Worm (Caenorhabditis elegans) whole organism, L1 larva: Measurements from ENCODE around the gene Y46G5A.22.

ENCODE experiments used
- C16A3.4 ChIP-seq: fragments of 150-350 bp; optimal IDR thresholded peaks from 2 replicates; lab custom pipeline; 2014; ENCODE audit warnings: missing biosample characterization, missing genetic modification characterization
- aha-1 ChIP-seq: fragments of 150-350 bp; optimal IDR thresholded peaks from 2 replicates; lab custom pipeline; 2014; ENCODE audit warnings: missing biosample characterization, missing genetic modification characterization
- blmp-1 ChIP-seq: fragments of 150-350 bp; optimal IDR thresholded peaks from 2 replicates; lab custom pipeline; 2014; ENCODE audit warnings: missing biosample characterization, missing genetic modification characterization
- ceh-63 ChIP-seq: fragments of 200-800 bp; sonication (Bioruptor generic); optimal IDR thresholded peaks from 2 replicates; lab custom pipeline; 2018; ENCODE audit warnings: mild to moderate bottlenecking, missing genetic modification characterization, missing compliant biosample characterization
- ceh-82 ChIP-seq, 3 experiments: fragments of 150-350 bp in 1 of 3; sonication (generic microtip) in 2 of 3; optimal IDR thresholded peaks; 2 replicates each; lab custom pipeline; 2014 to 2017; ENCODE audit warnings: missing biosample characterization in 3 of 3, missing genetic modification characterization in 3 of 3
- ceh-88 ChIP-seq: fragments of 200-800 bp; sonication (Bioruptor generic); IDR thresholded peaks from 2 replicates; pipeline ENCODE4 v1.3.6; 2022; ENCODE audit warnings: missing genetic modification characterization, missing compliant biosample characterization
- ces-1 ChIP-seq: fragments of 150-350 bp; optimal IDR thresholded peaks from 2 replicates; lab custom pipeline; 2014; ENCODE audit warnings: missing biosample characterization, missing genetic modification reagents, missing genetic modification characterization
- elt-2 ChIP-seq: sonication (generic microtip); optimal IDR thresholded peaks from 2 replicates; lab custom pipeline; 2016; ENCODE audit warnings: missing genetic modification characterization, mild to moderate bottlenecking, inconsistent platforms, missing compliant biosample characterization, missing genetic modification reagents
- elt-3 ChIP-seq, 6 experiments: fragments of 150-350 bp in 1 of 6; sonication (generic microtip); optimal IDR thresholded peaks; 2 replicates each; lab custom pipeline; 2017 to 2018; ENCODE audit warnings: missing biosample characterization in 6 of 6, missing genetic modification characterization in 6 of 6, inconsistent platforms in 1 of 6
- fos-1 ChIP-seq: fragments of 150-350 bp; optimal IDR thresholded peaks from 2 replicates; lab custom pipeline; 2014; ENCODE audit warnings: missing biosample characterization, missing genetic modification characterization
- hlh-17 ChIP-seq: fragments of 200-800 bp; sonication (Bioruptor generic); optimal IDR thresholded peaks from 2 replicates; lab custom pipeline; 2018; ENCODE audit warnings: missing genetic modification characterization, mild to moderate bottlenecking, missing compliant biosample characterization, moderate library complexity, borderline replicate concordance
- hpl-2 ChIP-seq: fragments of 150-350 bp; optimal IDR thresholded peaks from 2 replicates; lab custom pipeline; 2014; ENCODE audit warnings: missing biosample characterization, missing genetic modification reagents, missing genetic modification characterization
- isw-1 ChIP-seq: fragments of 200-800 bp; sonication (Bioruptor generic); IDR thresholded peaks from 2 replicates; pipeline ENCODE4 v1.3.6; 2022; ENCODE audit warnings: missing genetic modification characterization, missing compliant biosample characterization
- jun-1 ChIP-seq: fragments of 150-350 bp; optimal IDR thresholded peaks from 2 replicates; lab custom pipeline; 2014; ENCODE audit warnings: missing biosample characterization, missing genetic modification reagents, missing genetic modification characterization
- lsy-2 ChIP-seq, 2 experiments: fragments of 150-350 bp; optimal IDR thresholded peaks; 2 replicates each; lab custom pipeline; 2014; ENCODE audit warnings: missing biosample characterization in 2 of 2, missing genetic modification characterization in 2 of 2
- mdl-1 ChIP-seq, 2 experiments: fragments of 150-350 bp; optimal IDR thresholded peaks; 2 replicates each; lab custom pipeline; 2014 to 2017; ENCODE audit warnings: missing biosample characterization in 2 of 2, missing genetic modification characterization in 2 of 2, inconsistent platforms in 1 of 2
- nhr-11 ChIP-seq: fragments of 150-350 bp; optimal IDR thresholded peaks from 2 replicates; lab custom pipeline; 2014; ENCODE audit warnings: missing biosample characterization, missing genetic modification characterization
- nhr-12 ChIP-seq: sonication (generic microtip); optimal IDR thresholded peaks from 2 replicates; lab custom pipeline; 2017; ENCODE audit warnings: missing biosample characterization, missing genetic modification characterization
- nhr-19 ChIP-seq: fragments of 200-800 bp; sonication (Bioruptor generic); conservative IDR thresholded peaks from 2 replicates; pipeline ENCODE4 v1.3.6; 2022; ENCODE audit warnings: missing genetic modification characterization, missing compliant biosample characterization
- nhr-20 ChIP-seq: sonication (generic microtip); optimal IDR thresholded peaks from 2 replicates; lab custom pipeline; 2016; ENCODE audit warnings: mild to moderate bottlenecking, missing genetic modification characterization, missing compliant biosample characterization
- nhr-47 ChIP-seq: sonication (generic microtip); optimal IDR thresholded peaks from 2 replicates; lab custom pipeline; 2016; ENCODE audit warnings: mild to moderate bottlenecking, missing genetic modification characterization, moderate library complexity, missing compliant biosample characterization
- nhr-84 ChIP-seq: sonication (generic microtip); optimal IDR thresholded peaks from 2 replicates; lab custom pipeline; 2017; ENCODE audit warnings: missing biosample characterization, missing genetic modification characterization
- nhr-85 ChIP-seq: sonication (generic microtip); peaks from one replicate; lab custom pipeline; 2016; ENCODE audit warnings: missing genetic modification characterization, inconsistent platforms, missing compliant biosample characterization
- pag-3 ChIP-seq: sonication (generic microtip); optimal IDR thresholded peaks from 2 replicates; lab custom pipeline; 2017; ENCODE audit warnings: missing genetic modification characterization, mild to moderate bottlenecking, missing compliant biosample characterization, antibody characterized with exemption, borderline replicate concordance; ENCODE audit not compliant: insufficient read depth
- pqm-1 ChIP-seq: sonication (generic microtip); optimal IDR thresholded peaks from 3 replicates; lab custom pipeline; 2017; ENCODE audit warnings: missing biosample characterization, missing genetic modification characterization
- skn-1 ChIP-seq: fragments of 150-350 bp; optimal IDR thresholded peaks from 2 replicates; lab custom pipeline; 2014; ENCODE audit warnings: missing biosample characterization, missing genetic modification characterization
- snu-23 ChIP-seq: sonication (generic microtip); optimal IDR thresholded peaks from 2 replicates; lab custom pipeline; 2016; ENCODE audit warnings: missing genetic modification characterization, missing compliant biosample characterization
- sptf-1 ChIP-seq: fragments of 150-350 bp; optimal IDR thresholded peaks from 2 replicates; lab custom pipeline; 2014; ENCODE audit warnings: missing biosample characterization, missing genetic modification characterization
- swsn-7 ChIP-seq: sonication (generic microtip); optimal IDR thresholded peaks from 2 replicates; lab custom pipeline; 2016; ENCODE audit warnings: missing genetic modification characterization, missing compliant biosample characterization
- unc-30 ChIP-seq: sonication (generic microtip); optimal IDR thresholded peaks from 2 replicates; lab custom pipeline; 2017; ENCODE audit warnings: missing biosample characterization, missing genetic modification characterization
- vab-15 ChIP-seq: sonication (generic microtip); optimal IDR thresholded peaks from 2 replicates; lab custom pipeline; 2017; ENCODE audit warnings: missing genotype, mild to moderate bottlenecking, missing genetic modification characterization, missing compliant biosample characterization
- xbp-1 ChIP-seq: sonication (generic microtip); optimal IDR thresholded peaks from 2 replicates; lab custom pipeline; 2016; ENCODE audit warnings: missing genetic modification characterization, missing compliant biosample characterization
- ztf-4 ChIP-seq: fragments of 150-350 bp; optimal IDR thresholded peaks from 2 replicates; lab custom pipeline; 2014; ENCODE audit warnings: missing biosample characterization, missing genetic modification characterization

The Y46G5A.22 gene

DNA sequence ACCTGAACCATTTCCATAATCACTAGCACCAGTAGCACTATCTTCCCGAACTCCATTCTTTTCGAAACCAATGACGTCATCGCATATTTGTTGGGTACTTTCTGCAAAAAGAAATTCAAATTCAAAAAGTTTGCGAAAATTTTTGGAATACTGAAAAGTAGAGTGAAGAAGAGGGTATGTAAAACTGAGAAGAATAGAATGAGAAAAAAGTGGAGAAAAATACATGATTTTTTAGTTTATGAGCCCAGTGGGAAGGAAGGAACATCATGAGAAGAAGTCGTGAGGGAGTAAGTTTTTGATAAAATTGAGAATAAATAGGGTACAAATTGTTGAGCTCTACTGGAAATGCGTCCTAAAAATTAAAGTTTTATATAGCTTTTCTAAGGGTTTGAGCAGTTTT is 21.7 kb upstream of the Y46G5A.22 start, which contains the start of gene lgc-35:
TSS of gene lgc-35 (minus strand) at position 101 of the 400 bp plus-strand sequence.
- no peak for TF ChIP-seq nhr-47 (tag; lab: Kevin White, UChicago)
- TF ChIP-seq hlh-17 (GFP tag; lab: Kevin White, UChicago): no peak
- no peak for TF ChIP-seq C16A3.4
- no peak for TF ChIP-seq nhr-85
- no peak for TF ChIP-seq vab-15 (tag; lab: Kevin White, UChicago)
- no peak for TF ChIP-seq skn-1
- no peak for TF ChIP-seq sptf-1
- no peak for TF ChIP-seq isw-1 (GFP tag; lab: Robert Waterston, UW)
- TF ChIP-seq unc-30: no peak

DNA sequence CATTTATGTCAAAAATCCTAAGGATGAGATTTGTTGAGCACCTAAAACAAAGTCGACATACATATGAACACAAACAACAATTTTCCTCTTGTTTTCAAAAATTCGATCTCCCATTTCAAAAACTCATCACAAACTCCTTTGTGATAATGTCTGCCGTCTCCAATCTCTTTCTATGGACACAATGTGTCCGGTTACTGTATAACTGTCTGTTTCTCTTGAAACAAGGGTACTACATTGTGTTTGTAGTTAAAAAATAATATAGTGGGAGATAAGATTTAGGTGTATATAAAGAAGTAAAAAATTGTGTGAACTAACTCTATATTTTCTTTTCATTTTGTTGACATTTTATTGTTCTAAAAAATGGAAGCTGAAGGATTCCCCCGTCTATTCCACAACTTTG is 12.0 kb upstream of the Y46G5A.22 start, which contains the start of gene bcmo-1:
TSS of gene bcmo-1 (plus strand) at position 330 of the 400 bp plus-strand sequence.
- TF ChIP-seq nhr-20 (tag; lab: Kevin White, UChicago) (peak; percentile 25), ceh-63 (GFP tag; lab: Kevin White, UChicago) (no peak)

DNA sequence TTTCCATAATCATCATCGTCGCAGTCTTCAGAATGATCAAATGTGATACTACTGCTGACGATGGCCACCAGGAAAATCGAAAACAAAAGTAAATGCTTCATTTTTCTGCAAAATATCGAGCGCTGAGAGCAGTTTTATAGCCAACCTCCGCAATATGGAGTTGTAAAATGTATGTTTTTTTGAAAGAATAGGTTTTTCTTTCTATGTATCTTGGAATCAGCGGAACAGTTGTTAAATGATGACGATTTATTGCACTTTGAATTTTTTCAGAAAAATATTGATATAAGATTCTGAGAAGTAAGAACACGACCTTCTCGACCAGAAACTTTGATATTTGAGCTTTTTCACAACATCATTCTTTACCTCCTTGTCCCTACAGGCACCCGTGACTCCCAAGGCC is 10.5 kb upstream of the Y46G5A.22 start, which contains the start of gene Y46G5A.23:
TSS of gene Y46G5A.23 (minus strand) at position 101 of the 400 bp plus-strand sequence.
- no peak for TF ChIP-seq pag-3
- no peak for TF ChIP-seq hpl-2 (GFP tag; lab: Kevin White, UChicago)
- no peak for TF ChIP-seq ces-1 (GFP tag; lab: Kevin White, UChicago)

DNA sequence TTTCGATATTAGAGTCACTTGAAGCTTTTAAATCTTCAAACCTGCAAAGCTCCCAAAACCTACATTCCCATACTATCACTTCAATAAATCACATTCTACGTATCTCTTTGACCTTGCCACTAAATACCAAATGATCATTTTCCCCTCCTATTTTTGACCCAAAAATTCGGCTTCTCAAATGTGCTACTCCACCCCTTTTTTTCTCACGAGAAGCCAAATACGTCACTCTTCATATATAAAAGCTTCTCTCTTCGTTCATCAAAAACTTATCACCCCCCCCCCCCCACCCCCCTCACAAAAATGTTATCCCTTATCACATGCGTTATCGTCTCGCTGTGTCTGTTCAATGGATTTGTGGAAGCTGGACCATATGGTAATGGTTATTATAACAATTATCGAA is 8.4 kb upstream of the Y46G5A.22 start, which contains the start of gene Y46G5A.38:
TSS of gene Y46G5A.38 (plus strand) at position 301 of the 400 bp plus-strand sequence.
- no peak for TF ChIP-seq ceh-82 (tag; optimal IDR thresholded peaks at IDR 0.05; lab: Kevin White, UChicago)
- TF ChIP-seq ceh-63 (GFP tag; lab: Kevin White, UChicago): no peak
- TF ChIP-seq ztf-4 (tag; lab: Kevin White, UChicago): no peak
- TF ChIP-seq pqm-1 (tag; lab: Kevin White, UChicago): no peak
- no peak for TF ChIP-seq nhr-11 (tag; lab: Kevin White, UChicago)
- TF ChIP-seq sptf-1: no peak
- no peak for TF ChIP-seq swsn-7 (tag; lab: Kevin White, UChicago)
- TF ChIP-seq xbp-1: no peak
- no peak for TF ChIP-seq mdl-1 (tag; optimal IDR thresholded peaks at IDR 0.05; lab: Kevin White, UChicago)
- no peak for TF ChIP-seq nhr-12 (tag; lab: Kevin White, UChicago)

DNA sequence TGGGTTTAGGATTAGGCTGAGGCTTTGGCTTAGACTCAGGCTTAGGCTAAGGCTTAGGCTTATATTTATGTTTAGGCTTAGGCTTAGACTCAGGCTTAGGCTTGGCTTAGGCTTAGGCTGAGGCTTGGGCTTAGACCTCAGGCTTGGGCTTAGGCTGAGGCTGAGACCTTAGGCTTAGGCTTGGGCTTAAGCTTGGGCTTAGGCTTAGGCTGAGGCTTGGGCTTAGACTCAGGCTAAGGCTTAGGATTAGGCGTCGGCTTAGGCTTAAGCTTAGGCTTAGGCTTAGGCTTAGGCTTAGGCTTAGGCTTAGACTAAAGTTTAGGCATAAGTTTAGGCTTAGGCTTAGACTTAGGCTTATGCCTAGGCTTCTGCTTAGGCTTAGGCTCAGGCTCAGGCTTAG is 6.1 kb upstream of the Y46G5A.22 start:
- TF ChIP-seq nhr-11 (tag; lab: Kevin White, UChicago) (no peak), aha-1 (tag; lab: Kevin White, UChicago) (no peak), fos-1 (no peak), jun-1 (tag; lab: Kevin White, UChicago) (no peak), lsy-2 (tag; optimal IDR thresholded peaks at IDR 0.05; lab: Kevin White, UChicago) (no peak), blmp-1 (no peak), ceh-88 (no peak), vab-15 (tag; lab: Kevin White, UChicago) (no peak), skn-1 (no peak), snu-23 (GFP tag; lab: Kevin White, UChicago) (no peak), nhr-19 (GFP tag; lab: Robert Waterston, UW) (no peak)

DNA sequence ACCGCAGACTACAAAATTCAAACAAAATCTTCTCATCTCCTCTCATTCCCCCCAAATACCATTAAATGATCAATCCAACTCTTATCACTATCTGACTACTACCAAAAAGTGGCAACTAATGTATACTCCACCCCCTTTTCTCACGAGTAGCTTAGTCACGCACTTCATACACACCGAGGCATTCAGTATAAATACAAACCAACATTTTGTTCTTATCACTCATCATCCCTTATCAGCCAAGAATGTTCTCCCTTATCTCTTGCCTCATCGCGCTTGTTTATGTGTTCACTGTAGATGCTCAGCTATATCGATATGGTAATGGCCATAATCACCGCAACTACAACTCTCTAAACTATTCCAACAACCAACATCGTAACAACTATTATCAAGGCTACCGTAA is 5.0 kb upstream of the Y46G5A.22 start, which contains the start of gene Y46G5A.36:
TSS of gene Y46G5A.36 (plus strand) at position 243 of the 400 bp plus-strand sequence.
- TF ChIP-seq elt-3 (tag; optimal IDR thresholded peaks at IDR 0.05; lab: Kevin White, UChicago) (peak in 1 of 6 experiments; percentile 15), elt-2 (peak; percentile 71), nhr-84 (tag; lab: Kevin White, UChicago) (no peak)
